Worm (Caenorhabditis elegans): Measurements from ENCODE around the gene sedl-1.
"Not testable (repeated sequence)": the region's sequence is repeated elsewhere in the genome, so short reads cannot be mapped to it uniquely, and the experiment has no call there.

DNA sequence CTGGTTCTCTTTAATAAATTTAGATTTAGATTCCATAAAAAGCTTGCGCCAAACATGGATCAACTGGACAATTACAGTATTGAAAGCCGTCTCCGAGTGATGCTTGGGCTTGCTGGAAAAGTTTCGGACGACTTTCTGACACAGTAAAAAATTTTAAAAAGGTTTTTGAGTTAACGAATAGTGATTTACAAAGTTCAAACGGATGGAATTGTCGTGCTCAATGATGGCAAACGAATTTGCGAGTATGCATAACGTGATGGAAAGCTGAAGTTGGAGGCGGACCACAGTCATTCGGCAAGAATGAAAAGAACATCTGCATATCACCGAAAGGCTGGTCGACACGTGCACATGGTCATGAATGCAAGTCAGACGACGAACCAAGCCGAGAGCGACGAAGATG, 36.1 kb downstream of the sedl-1 start, which contains the start of gene ZK402.1:
- not testable (repeated sequence) for TF ChIP-seq flt-1 (GFP tag; IDR thresholded peaks at IDR 0.05); F13C5.2 (tag; optimal IDR thresholded peaks at IDR 0.05); tbx-37 (GFP tag; conservative IDR thresholded peaks at IDR 0.05); ceh-36 (tag; optimal IDR thresholded peaks at IDR 0.05); hmg-4 (GFP tag; optimal IDR thresholded peaks at IDR 0.05); tra-4 (tag; optimal IDR thresholded peaks at IDR 0.05); scrt-1 (GFP tag; IDR thresholded peaks at IDR 0.05); tbx-11 (GFP tag; IDR thresholded peaks at IDR 0.05); hnd-1 (tag; optimal IDR thresholded peaks at IDR 0.05); aly-1 (tag; optimal IDR thresholded peaks at IDR 0.05); ceh-13 (GFP tag; optimal IDR thresholded peaks at IDR 0.05); ama-1 (optimal IDR thresholded peaks at IDR 0.05)

Measured in whole organism, early embryonic.